Fruit fly (Drosophila melanogaster) whole organism, embryonic: ENCODE data around the gene wls.

ENCODE experiments used
- B-H2 ChIP-seq: fragments of 200-800 bp; sonication (Bioruptor generic); optimal IDR thresholded peaks from 2 replicates; lab custom pipeline; 2018; ENCODE audit warnings: missing biosample characterization, mild to moderate bottlenecking, missing genetic modification characterization
- BEAF-32 ChIP-seq: fragments of 200-800 bp; sonication (Bioruptor generic); optimal IDR thresholded peaks from 3 replicates; lab custom pipeline; 2017; ENCODE audit warnings: missing biosample characterization, missing genetic modification characterization, mild to moderate bottlenecking, moderate library complexity, missing genetic modification reagents
- CG10147 ChIP-seq: fragments of 200-800 bp; sonication (Bioruptor generic); optimal IDR thresholded peaks from 2 replicates; lab custom pipeline; 2019; ENCODE audit warnings: missing biosample characterization, mild to moderate bottlenecking, missing genetic modification characterization, moderate library complexity
- CG10366 ChIP-seq: fragments of 200-800 bp; sonication (Bioruptor generic); IDR thresholded peaks from 2 replicates; pipeline ENCODE4 v1.3.6; 2022; ENCODE audit warnings: missing biosample characterization, missing genetic modification characterization
- CG11085 ChIP-seq: fragments of 200-800 bp; sonication (Bioruptor generic); IDR thresholded peaks from 2 replicates; pipeline ENCODE4 v1.3.6; 2022; ENCODE audit warnings: missing biosample characterization, missing genetic modification characterization
- CG12071 ChIP-seq: fragments of 200-800 bp; sonication (Bioruptor generic); optimal IDR thresholded peaks from 3 replicates; lab custom pipeline; 2018; ENCODE audit warnings: missing biosample characterization, mild to moderate bottlenecking, missing genetic modification characterization
- CG15073 ChIP-seq: fragments of 200-800 bp; sonication (Bioruptor generic); optimal IDR thresholded peaks from 2 replicates; lab custom pipeline; 2016; ENCODE audit warnings: missing biosample characterization, missing genetic modification characterization
- CG17612 ChIP-seq: fragments of 200-800 bp; sonication (Bioruptor generic); IDR thresholded peaks from 2 replicates; pipeline ENCODE4 v1.3.6; 2022; ENCODE audit warnings: missing biosample characterization, missing genetic modification characterization
- CG1832 ChIP-seq: fragments of 200-800 bp; sonication (Bioruptor generic); optimal IDR thresholded peaks from 2 replicates; lab custom pipeline; 2017; ENCODE audit warnings: missing biosample characterization, mild to moderate bottlenecking, missing genetic modification characterization, inconsistent platforms
- CG18619 ChIP-seq: fragments of 200-800 bp; sonication (Bioruptor generic); optimal IDR thresholded peaks from 3 replicates; lab custom pipeline; 2017; ENCODE audit warnings: missing biosample characterization, mild to moderate bottlenecking, missing genetic modification characterization
- CG3065 ChIP-seq: fragments of 200-800 bp; sonication (Bioruptor generic); optimal IDR thresholded peaks from 2 replicates; lab custom pipeline; 2016; ENCODE audit warnings: missing biosample characterization, missing genetic modification characterization
- CG32772 ChIP-seq: fragments of 200-800 bp; sonication (Bioruptor generic); IDR thresholded peaks from 2 replicates; pipeline ENCODE4 v1.3.6; 2022; ENCODE audit warnings: missing biosample characterization, missing genetic modification characterization
- CG3407 ChIP-seq: fragments of 200-800 bp; sonication (Bioruptor generic); optimal IDR thresholded peaks from 2 replicates; lab custom pipeline; 2018; ENCODE audit warnings: missing biosample characterization, mild to moderate bottlenecking, missing genetic modification characterization
- CG34376 ChIP-seq: fragments of 200-800 bp; sonication (Bioruptor generic); optimal IDR thresholded peaks from 2 replicates; lab custom pipeline; 2018; ENCODE audit warnings: missing biosample characterization, mild to moderate bottlenecking, missing genetic modification characterization
- CG42726 ChIP-seq: fragments of 200-800 bp; sonication (Bioruptor generic); IDR thresholded peaks from 2 replicates; pipeline ENCODE4 v1.3.6; 2022; ENCODE audit warnings: missing biosample characterization, missing genetic modification characterization; ENCODE audit not compliant: partially characterized antibody
- CG5953 ChIP-seq: fragments of 200-800 bp; sonication (Bioruptor generic); IDR thresholded peaks from 2 replicates; pipeline ENCODE4 v1.3.6; 2022; ENCODE audit warnings: missing biosample characterization, missing genetic modification characterization
- CG7556 ChIP-seq: fragments of 200-800 bp; sonication (Bioruptor generic); optimal IDR thresholded peaks from 2 replicates; lab custom pipeline; 2017; ENCODE audit warnings: missing biosample characterization, mild to moderate bottlenecking, missing genetic modification characterization
- CG7745 ChIP-seq: fragments of 200-800 bp; sonication (Bioruptor generic); optimal IDR thresholded peaks from 2 replicates; lab custom pipeline; 2018; ENCODE audit warnings: missing biosample characterization, mild to moderate bottlenecking, missing genetic modification characterization, moderate library complexity
- CG7839 ChIP-seq: fragments of 200-800 bp; sonication (Bioruptor generic); optimal IDR thresholded peaks from 3 replicates; lab custom pipeline; 2018; ENCODE audit warnings: missing biosample characterization, mild to moderate bottlenecking, missing genetic modification characterization, moderate library complexity
- CG8765 ChIP-seq: fragments of 200-800 bp; sonication (Bioruptor generic); IDR thresholded peaks from 2 replicates; pipeline ENCODE4 v1.3.6; 2022; ENCODE audit warnings: missing biosample characterization, missing genetic modification characterization
- CG9437 ChIP-seq: fragments of 200-800 bp; sonication (Bioruptor generic); optimal IDR thresholded peaks from 2 replicates; lab custom pipeline; 2018; ENCODE audit warnings: missing biosample characterization, mild to moderate bottlenecking, missing genetic modification characterization
- CHES-1-like ChIP-seq: fragments of 200-800 bp; sonication (Bioruptor generic); optimal IDR thresholded peaks from 2 replicates; lab custom pipeline; 2016; ENCODE audit warnings: missing biosample characterization, missing genetic modification characterization
- CrebB ChIP-seq: fragments of 200-800 bp; sonication (Bioruptor generic); optimal IDR thresholded peaks from 3 replicates; lab custom pipeline; 2018; ENCODE audit warnings: missing biosample characterization, mild to moderate bottlenecking, missing genetic modification characterization
- Fer2 ChIP-seq: fragments of 200-800 bp; sonication (Bioruptor generic); optimal IDR thresholded peaks from 2 replicates; lab custom pipeline; 2018; ENCODE audit warnings: missing biosample characterization, mild to moderate bottlenecking, missing genetic modification characterization, moderate library complexity
- H2.0 ChIP-seq: fragments of 200-800 bp; sonication (Bioruptor generic); IDR thresholded peaks from 2 replicates; pipeline ENCODE4 v1.3.6; 2022; ENCODE audit warnings: missing biosample characterization, missing genetic modification characterization
- HLH3B ChIP-seq: fragments of 200-800 bp; sonication (Bioruptor generic); IDR thresholded peaks from 2 replicates; pipeline ENCODE4 v1.3.6; 2022; ENCODE audit warnings: missing biosample characterization, missing genetic modification characterization
- Hsf ChIP-seq: fragments of 200-800 bp; sonication (Bioruptor generic); optimal IDR thresholded peaks from 3 replicates; lab custom pipeline; 2016; ENCODE audit warnings: missing biosample characterization, missing genetic modification characterization
- Nf-YB ChIP-seq: fragments of 200-800 bp; sonication (Bioruptor generic); optimal IDR thresholded peaks from 3 replicates; lab custom pipeline; 2019; ENCODE audit warnings: missing biosample characterization, mild to moderate bottlenecking, missing genetic modification characterization, moderate library complexity
- Oaz ChIP-seq: fragments of 200-800 bp; sonication (Bioruptor generic); IDR thresholded peaks from 2 replicates; pipeline ENCODE4 v1.3.6; 2022; ENCODE audit warnings: missing biosample characterization, missing genetic modification characterization
- Taf1 ChIP-seq: fragments of 200-800 bp; sonication (Bioruptor generic); IDR thresholded peaks from 2 replicates; pipeline ENCODE4 v1.3.6; 2022; ENCODE audit warnings: missing biosample characterization, missing genetic modification characterization
- bsh ChIP-seq, 2 experiments: fragments of 200-800 bp; sonication (Bioruptor generic); optimal IDR thresholded peaks; 2 replicates each; lab custom pipeline; 2017 to 2018; ENCODE audit warnings: mild to moderate bottlenecking in 2 of 2, missing biosample characterization in 2 of 2, missing genetic modification characterization in 2 of 2, moderate library complexity in 1 of 2
- btn ChIP-seq: fragments of 200-800 bp; sonication (Bioruptor generic); optimal IDR thresholded peaks from 2 replicates; lab custom pipeline; 2016; ENCODE audit warnings: missing biosample characterization, missing genetic modification characterization
- caup ChIP-seq: fragments of 200-800 bp; sonication (Bioruptor generic); optimal IDR thresholded peaks from 3 replicates; lab custom pipeline; 2017; ENCODE audit warnings: missing biosample characterization, mild to moderate bottlenecking, missing genetic modification characterization, moderate library complexity; ENCODE audit not compliant: severe bottlenecking
- cwo ChIP-seq: fragments of 200-800 bp; sonication (Bioruptor generic); optimal IDR thresholded peaks from 3 replicates; lab custom pipeline; 2017; ENCODE audit warnings: missing biosample characterization, missing genetic modification characterization, mild to moderate bottlenecking, moderate library complexity, missing genetic modification reagents
- fd102C ChIP-seq: fragments of 200-800 bp; sonication (Bioruptor generic); optimal IDR thresholded peaks from 2 replicates; lab custom pipeline; 2018; ENCODE audit warnings: missing biosample characterization, mild to moderate bottlenecking, missing genetic modification characterization, moderate library complexity
- gce ChIP-seq: fragments of 200-800 bp; sonication (Bioruptor generic); IDR thresholded peaks from 3 replicates; pipeline ENCODE4 v1.3.6; 2022; ENCODE audit warnings: missing biosample characterization, missing genetic modification characterization
- gfzf ChIP-seq: fragments of 200-800 bp; sonication (Bioruptor generic); optimal IDR thresholded peaks from 2 replicates; lab custom pipeline; 2016; ENCODE audit warnings: missing biosample characterization, mild to moderate bottlenecking, missing genetic modification characterization, moderate library complexity
- gsb ChIP-seq: fragments of 200-800 bp; sonication (Bioruptor generic); IDR thresholded peaks from 2 replicates; pipeline ENCODE4 v1.3.6; 2022; ENCODE audit warnings: missing biosample characterization, missing genetic modification characterization
- inv ChIP-seq: fragments of 200-800 bp; sonication (Bioruptor generic); IDR thresholded peaks from 2 replicates; pipeline ENCODE4 v1.3.6; 2022; ENCODE audit warnings: missing biosample characterization, missing genetic modification characterization; ENCODE audit not compliant: partially characterized antibody
- luna ChIP-seq: fragments of 200-800 bp; sonication (Bioruptor generic); optimal IDR thresholded peaks from 2 replicates; lab custom pipeline; 2016; ENCODE audit warnings: missing biosample characterization, missing genetic modification characterization
- nom ChIP-seq: fragments of 200-800 bp; sonication (Bioruptor generic); optimal IDR thresholded peaks from 2 replicates; lab custom pipeline; 2017; ENCODE audit warnings: missing biosample characterization, missing genetic modification characterization, mild to moderate bottlenecking, moderate library complexity, missing genetic modification reagents
- oc ChIP-seq: fragments of 200-800 bp; sonication (Bioruptor generic); optimal IDR thresholded peaks from 2 replicates; lab custom pipeline; 2018; ENCODE audit warnings: missing biosample characterization, mild to moderate bottlenecking, missing genetic modification characterization, moderate library complexity
- pan ChIP-seq, 4 experiments: fragments of >200 bp in 3 of 4; fragments of 200-800 bp in 1 of 4; sonication (Bioruptor generic) in 1 of 4; optimal IDR thresholded peaks in 3 of 4; IDR thresholded peaks in 1 of 4; 2 replicates each; pipeline versions ENCODE4 v1.3.6 to Lab custom; 2017 to 2022; ENCODE audit warnings: missing biosample characterization in 2 of 4, missing genetic modification characterization in 2 of 4, mixed read lengths in 1 of 4
- pnt ChIP-seq: fragments of 200-800 bp; sonication (Bioruptor generic); optimal IDR thresholded peaks from 3 replicates; lab custom pipeline; 2016; ENCODE audit warnings: missing biosample characterization, missing genetic modification characterization
- pzg ChIP-seq: fragments of 200-800 bp; sonication (Bioruptor generic); optimal IDR thresholded peaks from 3 replicates; lab custom pipeline; 2018; ENCODE audit warnings: missing biosample characterization, mild to moderate bottlenecking, missing genetic modification characterization, moderate library complexity
- ssp ChIP-seq: fragments of 200-800 bp; sonication (Bioruptor generic); IDR thresholded peaks from 2 replicates; pipeline ENCODE4 v1.3.6; 2022; ENCODE audit warnings: missing biosample characterization, missing genetic modification characterization
- sug ChIP-seq: fragments of 200-800 bp; optimal IDR thresholded peaks from 2 replicates; lab custom pipeline; 2019; ENCODE audit warnings: missing biosample characterization, mild to moderate bottlenecking, missing genetic modification characterization, moderate library complexity
- tap ChIP-seq: fragments of 200-800 bp; optimal IDR thresholded peaks from 3 replicates; lab custom pipeline; 2019; ENCODE audit warnings: missing biosample characterization, mild to moderate bottlenecking, missing genetic modification characterization, moderate library complexity
- twi ChIP-seq: fragments of 200-800 bp; optimal IDR thresholded peaks from 2 replicates; lab custom pipeline; 2019; ENCODE audit warnings: missing biosample characterization, mild to moderate bottlenecking, missing genetic modification characterization, moderate library complexity
- zen ChIP-seq: fragments of 200-800 bp; sonication (Bioruptor generic); optimal IDR thresholded peaks from 3 replicates; lab custom pipeline; 2018; ENCODE audit warnings: missing biosample characterization, mild to moderate bottlenecking, missing genetic modification characterization, moderate library complexity

The wls gene

DNA sequence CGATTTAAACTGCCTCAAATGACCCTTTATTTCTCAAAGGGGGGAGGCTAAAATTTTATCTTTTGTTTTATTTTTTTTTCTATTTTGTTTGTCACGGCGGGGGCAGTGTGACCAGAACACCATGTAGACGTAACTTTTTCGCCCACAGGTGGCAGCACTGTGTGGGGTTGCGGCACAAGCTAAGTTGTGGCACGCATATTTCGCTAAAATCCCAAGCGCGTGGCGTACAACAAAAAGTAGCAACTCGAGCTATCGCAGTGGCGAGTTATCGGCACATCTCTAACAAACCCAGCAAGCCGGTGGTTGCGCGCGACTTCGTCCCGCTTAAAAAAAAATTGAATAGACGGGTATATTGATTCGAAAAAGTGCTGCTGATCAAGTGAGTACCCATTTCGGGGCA, 46.3 kb downstream of the wls start, which contains the start of the genes Ufd1 and NaPi-III (continued):
- no peak for TF ChIP-seq bsh (GFP tag; optimal IDR thresholded peaks at IDR 0.05; lab: Kevin White, UChicago)
- TF ChIP-seq Nf-YB (GFP tag; lab: Kevin White, UChicago): no peak
- no peak for TF ChIP-seq CG5953 (GFP tag; lab: Robert Waterston, UW)
- TF ChIP-seq pzg: peak; percentile 96
- TF ChIP-seq B-H2 (GFP tag; lab: Kevin White, UChicago): peak; percentile 64
- TF ChIP-seq Hsf (GFP tag; lab: Kevin White, UChicago): peak; percentile 34
- TF ChIP-seq gsb (GFP tag; lab: Robert Waterston, UW): no peak
- TF ChIP-seq CG1832 (GFP tag; lab: Kevin White, UChicago): no peak
- peak; percentile 71; the same call in 1 of the 2 replicates for TF ChIP-seq inv
- TF ChIP-seq CG11085 (GFP tag; lab: Robert Waterston, UW): no peak
- TF ChIP-seq BEAF-32 (GFP tag; lab: Kevin White, UChicago): peak; percentile 92
- no peak for TF ChIP-seq twi (tag; lab: Kevin White, UChicago)
- no peak for TF ChIP-seq CG10366 (GFP tag; lab: Robert Waterston, UW)
- TF ChIP-seq tap (tag; lab: Kevin White, UChicago): no peak
- no peak for TF ChIP-seq ssp (GFP tag; lab: Robert Waterston, UW)
- no peak for TF ChIP-seq CG15073
- peak; percentile 85 for TF ChIP-seq CG32772
- peak; percentile 26 for TF ChIP-seq pnt (GFP tag; lab: Kevin White, UChicago)
- no peak for TF ChIP-seq cwo
- no peak for TF ChIP-seq CG8765 (GFP tag; lab: Robert Waterston, UW)
- no peak for TF ChIP-seq CG12071 (GFP tag; lab: Kevin White, UChicago)
- no peak for TF ChIP-seq CG34376 (GFP tag; lab: Kevin White, UChicago)
- TF ChIP-seq btn (GFP tag; lab: Kevin White, UChicago): peak; percentile 24
- TF ChIP-seq Oaz (GFP tag; lab: Robert Waterston, UW): no peak
- no peak for TF ChIP-seq nom (GFP tag; lab: Kevin White, UChicago)
- peak; percentile 98 for TF ChIP-seq gfzf (GFP tag; lab: Kevin White, UChicago)
- TF ChIP-seq CG17612 (GFP tag; lab: Robert Waterston, UW): no peak
- no peak for TF ChIP-seq fd102C (GFP tag; lab: Kevin White, UChicago)
- TF ChIP-seq CHES-1-like (GFP tag; lab: Kevin White, UChicago): peak; percentile 87
- no peak for TF ChIP-seq pan (optimal IDR thresholded peaks at IDR 0.05; lab: Kevin White, UChicago)
- TF ChIP-seq pan (GFP tag; optimal IDR thresholded peaks at IDR 0.05 in 1 of 2, IDR thresholded peaks at IDR 0.05 in 1 of 2): no peak
- TF ChIP-seq CrebB: peak; percentile 14
- TF ChIP-seq CG18619 (GFP tag; lab: Kevin White, UChicago): no peak
- TF ChIP-seq H2.0 (GFP tag; lab: Robert Waterston, UW): 0 out of 2 replicates have a peak, but pooled peaks have one; percentile 5
- peak; percentile 2 for TF ChIP-seq luna (GFP tag; lab: Kevin White, UChicago)
- TF ChIP-seq oc (tag; lab: Kevin White, UChicago): no peak
- TF ChIP-seq CG9437 (GFP tag; lab: Kevin White, UChicago): peak; percentile 14
- peak; percentile 38 for TF ChIP-seq caup
- TF ChIP-seq CG3407: no peak
- peak; percentile 39 for TF ChIP-seq zen (tag; lab: Kevin White, UChicago)
- no peak for TF ChIP-seq Fer2
- no peak for TF ChIP-seq HLH3B (GFP tag; lab: Robert Waterston, UW)
- no peak for TF ChIP-seq gce (GFP tag; lab: Robert Waterston, UW)
- no peak for TF ChIP-seq Taf1 (GFP tag; lab: Robert Waterston, UW)
- no peak for TF ChIP-seq CG10147 (GFP tag; lab: Kevin White, UChicago)
- no peak for TF ChIP-seq CG7556
- no peak for TF ChIP-seq CG7745 (tag; lab: Kevin White, UChicago)
- peak; percentile 90 for TF ChIP-seq CG42726 (GFP tag; lab: Robert Waterston, UW)
- peak; percentile 10 for TF ChIP-seq CG7839 (tag; lab: Kevin White, UChicago)
- peak; percentile 63 for TF ChIP-seq sug (tag; lab: Kevin White, UChicago)
- TF ChIP-seq CG3065: no peak
